Fruit fly (Drosophila melanogaster): ENCODE data around the gene CG8097.

DNA sequence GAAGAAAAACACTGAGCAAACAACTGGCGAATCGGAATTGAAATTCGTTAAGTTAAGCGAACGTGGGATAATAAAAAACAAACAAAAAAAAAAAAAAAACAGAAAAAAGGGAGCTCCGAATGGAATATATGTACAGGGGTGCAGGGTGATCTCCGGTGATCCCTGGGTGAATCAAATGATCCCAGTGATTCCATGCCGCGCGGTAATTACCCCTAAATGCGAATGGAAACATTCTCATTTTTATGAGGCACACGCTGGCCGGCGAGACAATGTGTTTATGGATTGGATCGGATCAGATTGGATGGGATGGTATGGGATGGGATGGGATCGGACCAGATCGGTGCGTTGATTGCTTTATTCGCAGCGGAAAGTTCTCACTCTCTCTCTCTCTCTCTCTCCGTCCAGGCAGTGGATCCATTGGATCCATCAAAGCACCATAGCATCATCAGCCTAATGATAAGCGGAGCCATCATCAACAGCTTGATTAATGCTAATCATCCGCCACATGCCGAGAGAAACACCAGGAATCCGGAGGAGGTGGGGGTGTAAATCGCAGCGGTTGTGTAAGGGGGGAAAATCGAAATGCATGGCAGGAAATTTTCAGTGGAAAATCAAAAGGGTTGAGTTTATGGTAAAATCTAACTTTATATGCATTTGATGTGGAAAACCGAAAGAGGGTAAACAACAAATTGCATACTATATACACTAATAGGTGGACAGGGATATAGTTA, 37.3 kb upstream of the CG8097 start:
- TF ChIP-seq pan (optimal IDR thresholded peaks at IDR 0.05) (no peak), Dll (optimal IDR thresholded peaks at IDR 0.05) (no peak), usp (GFP tag; optimal IDR thresholded peaks at IDR 0.05) (no peak), EcR (GFP tag; optimal IDR thresholded peaks at IDR 0.05) (no peak), psq (optimal IDR thresholded peaks at IDR 0.05) (no peak), CG8478 (optimal IDR thresholded peaks at IDR 0.05) (no peak)
